Fruit fly (Drosophila melanogaster): ENCODE data around the gene GluProRS.

The GluProRS gene

DNA sequence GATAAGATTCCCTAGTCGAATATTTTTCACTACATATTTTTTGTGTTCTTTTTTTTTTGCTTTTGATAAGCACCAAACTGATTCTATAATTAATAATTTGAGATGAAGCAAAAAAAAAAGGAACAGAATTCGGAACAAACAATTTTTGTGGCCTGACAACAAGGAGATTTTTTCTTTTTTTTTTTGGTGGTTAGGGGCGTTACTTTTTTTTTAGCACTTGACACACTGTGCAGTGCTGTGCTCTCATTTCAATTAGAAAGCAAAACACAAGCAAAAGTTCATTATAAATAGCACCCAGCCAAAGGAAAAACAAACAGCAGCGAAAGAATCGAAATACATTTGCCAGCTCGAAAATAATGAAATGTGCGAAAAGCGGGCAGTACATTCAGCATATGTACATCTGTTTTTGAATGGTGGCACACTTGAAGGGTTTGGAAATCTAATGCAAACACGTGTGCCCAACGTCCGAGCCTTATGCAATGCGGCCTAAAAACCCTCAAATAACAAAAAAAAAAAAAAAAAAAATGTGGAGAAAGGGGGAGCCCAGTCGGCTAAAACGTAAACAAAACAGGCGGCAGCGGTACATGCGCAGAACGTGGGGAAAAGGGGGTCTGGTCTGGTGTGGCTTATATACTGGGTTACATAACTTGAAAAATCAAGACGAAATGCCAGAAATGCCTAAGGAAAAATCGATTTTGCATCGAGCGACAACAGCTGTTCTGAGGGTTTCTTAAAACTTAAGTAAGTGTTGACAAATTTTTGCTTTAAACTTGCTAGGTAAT is 16.4 kb downstream of the GluProRS start:
- no peak for TF ChIP-seq CG5204 (GFP tag; optimal IDR thresholded peaks at IDR 0.05)
- TF ChIP-seq CG12768 (GFP tag; optimal IDR thresholded peaks at IDR 0.05), result peak; percentile 6
- TF ChIP-seq Mnt (GFP tag; optimal IDR thresholded peaks at IDR 0.05), result peak; percentile 25
- peak; percentile 84 for TF ChIP-seq kay (GFP tag; ENCODE audit: borderline replicate concordance)

DNA sequence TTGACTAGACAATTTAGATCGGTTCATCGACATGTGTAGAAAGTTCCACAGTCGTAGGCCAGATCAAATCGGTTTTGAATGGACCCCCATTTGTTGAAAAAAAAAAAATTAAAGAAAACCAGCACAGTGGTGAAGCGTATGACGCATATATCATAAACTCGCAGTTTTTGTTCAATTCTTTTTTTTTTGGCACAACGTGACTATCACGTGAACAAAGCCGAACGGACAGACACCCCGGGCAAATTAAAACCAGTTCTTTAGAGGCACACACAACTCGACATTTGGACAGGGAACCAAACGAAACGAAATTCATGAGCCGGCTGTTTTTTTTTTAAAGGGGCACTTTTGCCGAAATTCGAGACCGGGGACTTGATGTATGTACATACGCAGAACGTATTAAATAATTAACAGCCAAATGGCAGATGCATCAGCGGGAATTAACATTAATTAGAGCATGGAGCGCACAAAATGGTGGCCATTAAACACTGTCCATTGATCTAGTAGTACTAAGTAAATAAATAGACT is 17.3 kb downstream of the GluProRS start:
- TF ChIP-seq tj (GFP tag; optimal IDR thresholded peaks at IDR 0.05) (peak; percentile 84), CG7101 (tag; optimal IDR thresholded peaks at IDR 0.05) (no peak), cnc (optimal IDR thresholded peaks at IDR 0.05) (no peak)

DNA sequence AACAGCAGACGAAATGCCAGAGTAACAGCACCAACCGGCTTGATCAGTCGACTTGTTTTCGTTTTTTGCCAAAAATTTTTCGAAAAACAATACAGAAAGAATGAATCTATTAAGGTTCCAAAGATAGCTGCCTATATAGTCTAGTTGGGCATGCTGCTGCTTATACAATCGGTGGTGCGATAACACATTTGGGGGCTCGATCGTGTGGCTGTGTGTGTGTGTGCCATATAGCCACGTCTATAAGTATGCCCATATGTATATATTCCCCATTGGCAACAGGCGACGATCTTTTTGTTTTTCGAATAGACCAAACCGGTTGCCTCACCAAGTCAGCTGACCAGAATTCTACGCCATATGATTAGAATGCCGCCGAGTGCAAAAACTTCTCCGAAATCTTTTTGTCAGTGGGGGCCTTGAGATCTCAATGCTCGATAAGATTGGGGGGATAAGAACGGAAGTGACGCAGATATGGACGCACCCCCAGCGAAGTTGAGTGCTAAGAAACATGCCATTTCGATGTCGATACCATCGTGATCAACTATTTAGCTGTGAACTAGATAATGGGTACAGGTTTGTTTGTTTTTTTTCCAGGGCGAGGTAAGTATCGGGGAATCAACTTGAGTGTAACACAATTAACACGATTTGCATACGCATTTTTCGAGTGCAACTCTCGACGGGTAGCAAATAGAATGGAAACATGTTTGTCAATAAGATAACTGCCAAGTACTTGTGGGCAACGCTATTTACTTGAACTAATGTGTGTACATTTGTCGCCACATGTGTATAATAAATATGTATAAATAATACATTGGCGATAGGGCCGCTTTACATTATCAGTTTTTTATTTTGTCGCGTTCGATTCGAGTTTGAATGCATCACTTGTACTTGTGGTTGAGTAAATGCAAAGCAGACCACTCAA is 18.0 kb downstream of the GluProRS start:
- TF ChIP-seq CG1620 (GFP tag; optimal IDR thresholded peaks at IDR 0.05) (peak; percentile 85), cic (GFP tag; optimal IDR thresholded peaks at IDR 0.05) (peak; percentile 98), CG11617 (GFP tag; optimal IDR thresholded peaks at IDR 0.05) (peak; percentile 83), bab1 (GFP tag; optimal IDR thresholded peaks at IDR 0.05) (no peak), ovo (GFP tag; optimal IDR thresholded peaks at IDR 0.05) (peak; percentile 98), tj (GFP tag; optimal IDR thresholded peaks at IDR 0.05) (no peak), CG12768 (GFP tag; optimal IDR thresholded peaks at IDR 0.05) (peak; percentile 97), CG5204 (GFP tag; optimal IDR thresholded peaks at IDR 0.05) (no peak), CG33017 (tag; optimal IDR thresholded peaks at IDR 0.05) (peak; percentile 86), CG7101 (tag; optimal IDR thresholded peaks at IDR 0.05) (peak; percentile 92), CG7045 (GFP tag; optimal IDR thresholded peaks at IDR 0.05) (peak; percentile 94), cnc (optimal IDR thresholded peaks at IDR 0.05) (no peak), CG14711 (tag; optimal IDR thresholded peaks at IDR 0.05) (peak; percentile 78), Crg-1 (GFP tag; optimal IDR thresholded peaks at IDR 0.05) (peak; percentile 97), Clk (GFP tag; optimal IDR thresholded peaks at IDR 0.05) (peak; percentile 91), toe (GFP tag; optimal IDR thresholded peaks at IDR 0.05) (no peak), Hr96 (GFP tag; optimal IDR thresholded peaks at IDR 0.05) (peak; percentile 57), kay (GFP tag; ENCODE audit: borderline replicate concordance) (peak; percentile 99), pad (GFP tag; optimal IDR thresholded peaks at IDR 0.05) (peak; percentile 81), Mnt (GFP tag; optimal IDR thresholded peaks at IDR 0.05) (peak; percentile 87)

DNA sequence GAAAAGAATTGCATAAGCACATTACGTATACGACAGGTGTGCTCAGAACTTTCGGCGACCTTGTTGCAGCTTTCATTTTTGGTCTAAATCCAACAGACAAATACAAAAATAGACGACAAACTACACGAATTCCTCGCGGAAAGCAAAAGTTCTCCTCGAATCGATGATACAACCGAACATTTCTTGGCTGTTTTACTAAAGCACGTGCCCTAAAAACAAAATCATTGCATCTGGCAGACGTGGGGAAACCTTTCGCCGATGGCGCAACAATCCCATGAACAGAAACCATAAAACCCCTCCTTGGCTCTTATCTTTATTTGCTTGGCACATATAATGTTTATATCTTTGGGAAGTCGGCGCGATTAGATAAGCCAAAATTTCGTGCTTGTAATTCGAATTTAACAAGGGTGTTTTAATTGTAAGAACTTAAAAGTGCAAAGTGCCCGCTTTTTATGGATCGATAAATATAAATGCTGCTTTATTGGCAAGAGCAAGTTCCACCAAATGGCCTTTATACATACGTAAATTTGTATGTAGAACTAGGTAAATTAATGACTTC is 19.5 kb downstream of the GluProRS start:
- TF ChIP-seq kay (GFP tag; ENCODE audit: borderline replicate concordance) (no peak), CG14711 (tag; optimal IDR thresholded peaks at IDR 0.05) (no peak), bab1 (GFP tag; optimal IDR thresholded peaks at IDR 0.05) (no peak), toe (GFP tag; optimal IDR thresholded peaks at IDR 0.05) (no peak), CG5204 (GFP tag; optimal IDR thresholded peaks at IDR 0.05) (no peak), CG7045 (GFP tag; optimal IDR thresholded peaks at IDR 0.05) (peak; percentile 29), Hr96 (GFP tag; optimal IDR thresholded peaks at IDR 0.05) (no peak), Crg-1 (GFP tag; optimal IDR thresholded peaks at IDR 0.05) (no peak), CG33017 (tag; optimal IDR thresholded peaks at IDR 0.05) (peak; percentile 65), CG7101 (tag; optimal IDR thresholded peaks at IDR 0.05) (no peak), Mnt (GFP tag; optimal IDR thresholded peaks at IDR 0.05) (peak; percentile 37), CG1620 (GFP tag; optimal IDR thresholded peaks at IDR 0.05) (no peak), tj (GFP tag; optimal IDR thresholded peaks at IDR 0.05) (no peak), ovo (GFP tag; optimal IDR thresholded peaks at IDR 0.05) (no peak), Clk (GFP tag; optimal IDR thresholded peaks at IDR 0.05) (no peak), CG12768 (GFP tag; optimal IDR thresholded peaks at IDR 0.05) (peak; percentile 52), pad (GFP tag; optimal IDR thresholded peaks at IDR 0.05) (peak; percentile 54), cnc (optimal IDR thresholded peaks at IDR 0.05) (no peak), CG11617 (GFP tag; optimal IDR thresholded peaks at IDR 0.05) (peak; percentile 54), cic (GFP tag; optimal IDR thresholded peaks at IDR 0.05) (peak; percentile 63)

DNA sequence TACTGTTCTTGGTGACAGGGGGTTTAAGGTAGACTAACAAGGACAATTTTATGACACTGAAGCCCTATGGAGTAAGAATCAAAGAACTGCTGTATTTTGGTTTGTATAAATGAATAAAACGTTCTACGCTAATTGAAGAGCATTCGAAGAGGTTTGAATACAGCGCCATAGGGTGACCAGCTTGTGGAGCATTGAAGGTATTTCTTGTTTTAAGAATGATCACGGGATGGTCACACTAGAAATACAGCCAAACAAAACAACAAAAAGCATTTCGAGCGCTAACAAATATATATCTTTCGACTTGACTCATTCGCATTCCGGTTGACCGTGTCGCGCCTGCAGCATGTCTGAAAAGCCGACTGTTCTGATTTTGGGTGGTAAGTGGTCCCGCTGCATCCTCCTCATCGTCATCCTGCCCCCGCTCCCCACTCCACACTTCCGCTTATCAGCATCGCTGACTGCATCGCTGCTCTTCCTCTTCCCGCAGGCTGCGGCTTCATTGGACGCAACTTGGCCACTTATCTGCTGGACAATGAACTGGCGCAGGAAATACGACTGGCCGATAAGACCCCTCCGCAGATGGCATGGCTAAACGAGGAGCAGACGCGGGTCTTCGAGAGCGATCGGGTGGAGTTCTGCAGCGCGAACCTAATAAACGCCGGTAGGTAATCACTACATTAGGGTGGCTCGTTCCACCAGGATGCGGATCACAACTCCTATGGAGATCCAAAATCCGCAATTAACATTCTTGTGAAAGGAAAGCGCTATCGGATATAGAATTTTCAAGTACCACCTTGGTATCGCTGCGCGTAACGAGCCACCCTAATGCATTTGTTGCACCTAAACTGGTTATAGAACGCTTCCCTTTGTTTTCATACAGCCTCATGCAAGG is 24.3 kb downstream of the GluProRS start, which contains the start of gene CG5854:
TSS of gene CG5854 (plus strand) at position 229 of the 892 bp plus-strand sequence.
- peak; percentile 58 for TF ChIP-seq CG11617 (GFP tag; optimal IDR thresholded peaks at IDR 0.05)
- TF ChIP-seq CG5204 (GFP tag; optimal IDR thresholded peaks at IDR 0.05), result no peak
- no peak for TF ChIP-seq CG1620 (GFP tag; optimal IDR thresholded peaks at IDR 0.05)
- TF ChIP-seq kay (GFP tag; ENCODE audit: borderline replicate concordance), result no peak
- peak; percentile 86 for TF ChIP-seq CG33017 (tag; optimal IDR thresholded peaks at IDR 0.05)
- TF ChIP-seq Mnt (GFP tag; optimal IDR thresholded peaks at IDR 0.05), result peak; percentile 60
- TF ChIP-seq tj (GFP tag; optimal IDR thresholded peaks at IDR 0.05), result peak; percentile 19
- TF ChIP-seq CG7045 (GFP tag; optimal IDR thresholded peaks at IDR 0.05), result peak; percentile 25
- TF ChIP-seq Crg-1 (GFP tag; optimal IDR thresholded peaks at IDR 0.05), result peak; percentile 30
- TF ChIP-seq Hr96 (GFP tag; optimal IDR thresholded peaks at IDR 0.05), result no peak
- peak; percentile 63 for TF ChIP-seq bab1 (GFP tag; optimal IDR thresholded peaks at IDR 0.05)
- TF ChIP-seq Clk (GFP tag; optimal IDR thresholded peaks at IDR 0.05), result no peak
- TF ChIP-seq toe (GFP tag; optimal IDR thresholded peaks at IDR 0.05), result no peak
- TF ChIP-seq cnc (optimal IDR thresholded peaks at IDR 0.05), result no peak
- TF ChIP-seq cic (GFP tag; optimal IDR thresholded peaks at IDR 0.05), result peak; percentile 61
- TF ChIP-seq CG7101 (tag; optimal IDR thresholded peaks at IDR 0.05), result peak; percentile 71
- peak; percentile 75 for TF ChIP-seq CG14711 (tag; optimal IDR thresholded peaks at IDR 0.05)
- no peak for TF ChIP-seq ovo (GFP tag; optimal IDR thresholded peaks at IDR 0.05)
- TF ChIP-seq pad (GFP tag; optimal IDR thresholded peaks at IDR 0.05), result peak; percentile 32
- TF ChIP-seq CG12768 (GFP tag; optimal IDR thresholded peaks at IDR 0.05), result peak; percentile 28

Data from whole organism, adult.